Worm (Caenorhabditis elegans) whole organism, midembryonic: ENCODE results near the gene Y37H2C.4.

ENCODE experiments used
- T22C8.4 ChIP-seq: fragments of 200-800 bp; sonication (Bioruptor generic); IDR thresholded peaks from 2 replicates; pipeline ENCODE4 v1.3.6; 2022; ENCODE audit warnings: missing genetic modification characterization, missing compliant biosample characterization
- cog-1 ChIP-seq: sonication (generic microtip); optimal IDR thresholded peaks from 2 replicates; lab custom pipeline; 2016; ENCODE audit warnings: missing genetic modification characterization, missing compliant biosample characterization
- flt-1 ChIP-seq: fragments of 200-800 bp; sonication (Bioruptor generic); IDR thresholded peaks from 2 replicates; pipeline ENCODE4 v1.3.6; 2022; ENCODE audit warnings: missing genetic modification characterization, missing compliant biosample characterization
- klf-2 ChIP-seq: fragments of 200-800 bp; sonication (Bioruptor generic); conservative IDR thresholded peaks from 2 replicates; pipeline ENCODE4 v1.3.6; 2022; ENCODE audit warnings: missing genetic modification reagents, missing genetic modification characterization, missing compliant biosample characterization
- med-1 ChIP-seq: sonication (generic microtip); optimal IDR thresholded peaks from 2 replicates; lab custom pipeline; 2017; ENCODE audit warnings: missing genetic modification characterization, mild to moderate bottlenecking, missing compliant biosample characterization, antibody characterized with exemption, missing genetic modification reagents; ENCODE audit not compliant: insufficient read depth
- ref-1 ChIP-seq: fragments of 200-800 bp; sonication (Bioruptor generic); conservative IDR thresholded peaks from 2 replicates; pipeline ENCODE4 v1.3.6; 2022; ENCODE audit warnings: missing genetic modification reagents, missing genetic modification characterization, missing compliant biosample characterization
- tab-1 ChIP-seq: fragments of 200-800 bp; sonication (Bioruptor generic); IDR thresholded peaks from 2 replicates; pipeline ENCODE4 v1.3.6; 2022; ENCODE audit warnings: missing genetic modification characterization, missing compliant biosample characterization
- ztf-23 ChIP-seq: fragments of 200-800 bp; sonication (Bioruptor generic); IDR thresholded peaks from 2 replicates; pipeline ENCODE4 v1.3.6; 2022; ENCODE audit warnings: missing genetic modification reagents, missing genetic modification characterization, missing compliant biosample characterization
- ztf-29 ChIP-seq: fragments of 200-800 bp; sonication (Bioruptor generic); IDR thresholded peaks from 2 replicates; pipeline ENCODE4 v1.3.6; 2022; ENCODE audit warnings: missing genetic modification reagents, missing genetic modification characterization, missing compliant biosample characterization

The Y37H2C.4 gene

ce11 chrV:18270403-18270802 is at the start of gene Y37H2C.4:
TSS of gene Y37H2C.4 (plus strand) at chrV:18270703.
- no peak for TF ChIP-seq tab-1
- TF ChIP-seq T22C8.4 (GFP tag; lab: Robert Waterston, UW): no peak
- no peak for TF ChIP-seq cog-1 (tag; lab: Kevin White, UChicago)
- no peak for TF ChIP-seq klf-2
- no peak for TF ChIP-seq ztf-23 (GFP tag; lab: Robert Waterston, UW)
- no peak for TF ChIP-seq ref-1
- no peak for TF ChIP-seq ztf-29 (GFP tag; lab: Robert Waterston, UW)
- TF ChIP-seq med-1: no peak
- no peak for TF ChIP-seq flt-1 (GFP tag; lab: Robert Waterston, UW)

ce11 chrV:18224353-18224752 is 46.1 kb upstream of the Y37H2C.4 start, which contains the start of gene F16H6.10:
TSS of gene F16H6.10 (minus strand) at chrV:18224453.
- TF ChIP-seq ztf-23 (GFP tag; lab: Robert Waterston, UW): no peak

ce11 chrV:18235808-18236207 is 34.7 kb upstream of the Y37H2C.4 start:
- TF ChIP-seq cog-1 (tag; lab: Kevin White, UChicago) (no peak), klf-2 (no peak), med-1 (no peak), ztf-23 (GFP tag; lab: Robert Waterston, UW) (no peak), ref-1 (no peak), T22C8.4 (GFP tag; lab: Robert Waterston, UW) (no peak), flt-1 (GFP tag; lab: Robert Waterston, UW) (no peak), ztf-29 (GFP tag; lab: Robert Waterston, UW) (no peak), tab-1 (no peak)

ce11 chrV:18236714-18237288 is 33.7 kb upstream of the Y37H2C.4 start, which contains the start of gene R10E8.3:
TSS of gene R10E8.3 (minus strand) at chrV:18236764.
- TF ChIP-seq T22C8.4 (GFP tag; lab: Robert Waterston, UW) (no peak), ztf-29 (GFP tag; lab: Robert Waterston, UW) (no peak), klf-2 (no peak)

- TF ChIP-seq ztf-29 (GFP tag; lab: Robert Waterston, UW) (no peak), cog-1 (tag; lab: Kevin White, UChicago) (no peak), flt-1 (GFP tag; lab: Robert Waterston, UW) (no peak), tab-1 (no peak), klf-2 (no peak), ztf-23 (GFP tag; lab: Robert Waterston, UW) (no peak), ref-1 (no peak), med-1 (no peak), T22C8.4 (GFP tag; lab: Robert Waterston, UW) (no peak)
These were observed 29.2 kb upstream of the Y37H2C.4 start, which contains the start of gene R10E8.8 for ce11 chrV:18241328-18241727. TSS of gene R10E8.8 (minus strand) at chrV:18241670.

- TF ChIP-seq ztf-23 (GFP tag; lab: Robert Waterston, UW): no peak
- no peak for TF ChIP-seq flt-1 (GFP tag; lab: Robert Waterston, UW)
- TF ChIP-seq ztf-29 (GFP tag; lab: Robert Waterston, UW): no peak
- no peak for TF ChIP-seq ref-1
- no peak for TF ChIP-seq cog-1 (tag; lab: Kevin White, UChicago)
- no peak for TF ChIP-seq klf-2
- TF ChIP-seq T22C8.4 (GFP tag; lab: Robert Waterston, UW): no peak
- TF ChIP-seq tab-1: no peak
- no peak for TF ChIP-seq med-1
These were observed 27.3 kb upstream of the Y37H2C.4 start for ce11 chrV:18243227-18243626.

- TF ChIP-seq med-1: no peak
- no peak for TF ChIP-seq T22C8.4 (GFP tag; lab: Robert Waterston, UW)
- TF ChIP-seq ztf-29 (GFP tag; lab: Robert Waterston, UW): no peak
- no peak for TF ChIP-seq klf-2
- no peak for TF ChIP-seq flt-1 (GFP tag; lab: Robert Waterston, UW)
- no peak for TF ChIP-seq tab-1
- TF ChIP-seq ztf-23 (GFP tag; lab: Robert Waterston, UW): no peak
- TF ChIP-seq ref-1: no peak
These were observed 26.1 kb upstream of the Y37H2C.4 start for ce11 chrV:18244408-18244807.

ce11 chrV:18246077-18246476 is 24.4 kb upstream of the Y37H2C.4 start:
- TF ChIP-seq ztf-23 (GFP tag; lab: Robert Waterston, UW) (no peak), ref-1 (no peak), ztf-29 (GFP tag; lab: Robert Waterston, UW) (no peak), cog-1 (tag; lab: Kevin White, UChicago) (no peak), flt-1 (GFP tag; lab: Robert Waterston, UW) (no peak), klf-2 (no peak), tab-1 (no peak), med-1 (no peak), T22C8.4 (GFP tag; lab: Robert Waterston, UW) (no peak)

ce11 chrV:18252239-18252638 is 18.3 kb upstream of the Y37H2C.4 start, which contains the start of gene R10E8.1:
TSS of gene R10E8.1 (minus strand) at chrV:18252416.
- TF ChIP-seq ztf-29 (GFP tag; lab: Robert Waterston, UW) (no peak), ref-1 (no peak), tab-1 (no peak), T22C8.4 (GFP tag; lab: Robert Waterston, UW) (no peak), med-1 (no peak), flt-1 (GFP tag; lab: Robert Waterston, UW) (no peak), ztf-23 (GFP tag; lab: Robert Waterston, UW) (no peak), klf-2 (no peak), cog-1 (tag; lab: Kevin White, UChicago) (no peak)

ce11 chrV:18253494-18253893 is 17.0 kb upstream of the Y37H2C.4 start, which contains the start of gene R10E8.2:
TSS of gene R10E8.2 (plus strand) at chrV:18253794.
- TF ChIP-seq klf-2 (no peak), tab-1 (no peak)

- TF ChIP-seq klf-2 (no peak), cog-1 (tag; lab: Kevin White, UChicago) (no peak), med-1 (no peak)
These were observed 16.0 kb upstream of the Y37H2C.4 start, which contains the start of gene R10E8.5 for ce11 chrV:18254483-18254882. TSS of gene R10E8.5 (plus strand) at chrV:18254783.
